Worm (Caenorhabditis elegans): ENCODE measurements around the gene ceh-93.

- TF ChIP-seq ceh-22 (tag; optimal IDR thresholded peaks at IDR 0.05) (no peak), C38D4.7 (GFP tag; optimal IDR thresholded peaks at IDR 0.05) (no peak), pag-3 (tag; optimal IDR thresholded peaks at IDR 0.05; ENCODE audit: borderline replicate concordance) (no peak), unc-42 (tag; optimal IDR thresholded peaks at IDR 0.05) (no peak), nfya-1 (tag; optimal IDR thresholded peaks at IDR 0.05) (peak; percentile 95), fkh-6 (tag; optimal IDR thresholded peaks at IDR 0.05) (no peak), fkh-10 (GFP tag; optimal IDR thresholded peaks at IDR 0.05) (no peak), pha-2 (tag; optimal IDR thresholded peaks at IDR 0.05) (no peak), unc-3 (GFP tag; conservative IDR thresholded peaks at IDR 0.05) (no peak), unc-3 (tag; optimal IDR thresholded peaks at IDR 0.05) (no peak), ztf-16 (tag; optimal IDR thresholded peaks at IDR 0.05) (no peak), ceh-34 (tag; optimal IDR thresholded peaks at IDR 0.05) (no peak)
Observed at ce11 chrX:382692-383091, 5.9 kb downstream of the ceh-93 start, which contains the start of gene ife-2.

All from whole organism, late embryonic.